Fruit fly (Drosophila melanogaster): ENCODE results near the gene Aven.

Aven gene

DNA sequence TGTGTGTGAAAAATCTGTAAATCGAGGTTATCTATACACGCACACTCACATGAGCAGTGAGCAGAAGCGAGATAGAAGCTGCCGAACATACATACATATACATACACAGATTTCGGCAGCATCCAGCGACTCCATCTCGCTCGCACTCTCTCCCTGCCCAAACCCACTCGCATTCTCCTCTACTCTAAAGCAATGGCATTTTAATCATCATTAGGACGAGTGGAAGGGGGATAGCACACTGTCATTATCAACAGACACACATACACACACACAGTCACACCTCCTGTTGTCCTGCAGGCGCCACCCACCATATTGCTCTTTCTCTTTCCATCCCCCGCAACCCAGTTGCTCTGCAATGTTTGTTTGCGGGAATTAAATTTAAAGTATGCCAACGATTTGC is 4.6 kb upstream of the Aven start:
- TF ChIP-seq ttk (GFP tag; IDR thresholded peaks at IDR 0.05): no peak
- no peak for TF ChIP-seq eyg (GFP tag; optimal IDR thresholded peaks at IDR 0.05)
- no peak for TF ChIP-seq NC2α (GFP tag; optimal IDR thresholded peaks at IDR 0.05)
- TF ChIP-seq nerfin-1 (tag; optimal IDR thresholded peaks at IDR 0.05): peak; percentile 79
- TF ChIP-seq CG7963 (GFP tag; IDR thresholded peaks at IDR 0.05; ENCODE audit: partially characterized antibody): no peak
- peak; percentile 61 for TF ChIP-seq CG31365 (tag; optimal IDR thresholded peaks at IDR 0.05)
- no peak for TF ChIP-seq Antp (GFP tag; optimal IDR thresholded peaks at IDR 0.05)
- TF ChIP-seq jing (GFP tag; optimal IDR thresholded peaks at IDR 0.05): no peak
- no peak for TF ChIP-seq gsb (GFP tag; IDR thresholded peaks at IDR 0.05)
- TF ChIP-seq kni (GFP tag; optimal IDR thresholded peaks at IDR 0.05): no peak
- TF ChIP-seq hkb (optimal IDR thresholded peaks at IDR 0.05): no peak
- no peak for TF ChIP-seq hkb (GFP tag; IDR thresholded peaks at IDR 0.05)
- no peak for TF ChIP-seq z (GFP tag; IDR thresholded peaks at IDR 0.05)
- TF ChIP-seq vnd (GFP tag; IDR thresholded peaks at IDR 0.05; ENCODE audit: partially characterized antibody): no peak
- TF ChIP-seq exex (tag; optimal IDR thresholded peaks at IDR 0.05): no peak
- TF ChIP-seq Tbp (GFP tag; optimal IDR thresholded peaks at IDR 0.05): no peak
- no peak for TF ChIP-seq nmo (GFP tag; optimal IDR thresholded peaks at IDR 0.05)
- TF ChIP-seq Med (GFP tag): peak; percentile 58
- TF ChIP-seq CG1832 (GFP tag; optimal IDR thresholded peaks at IDR 0.05): peak; percentile 44
- no peak for TF ChIP-seq vfl (GFP tag; optimal IDR thresholded peaks at IDR 0.05)
- no peak for TF ChIP-seq ap (GFP tag; IDR thresholded peaks at IDR 0.05)
- TF ChIP-seq zen (tag; optimal IDR thresholded peaks at IDR 0.05): peak; percentile 31
- no peak for TF ChIP-seq zen2 (GFP tag; IDR thresholded peaks at IDR 0.05; ENCODE audit: partially characterized antibody)
- TF ChIP-seq CG34224 (GFP tag; IDR thresholded peaks at IDR 0.05; ENCODE audit: partially characterized antibody): no peak
- no peak for TF ChIP-seq Sin3A (optimal IDR thresholded peaks at IDR 0.05)
- peak; percentile 40 for TF ChIP-seq cg (GFP tag; optimal IDR thresholded peaks at IDR 0.05)
- no peak for TF ChIP-seq CG9727 (GFP tag; optimal IDR thresholded peaks at IDR 0.05)
- TF ChIP-seq CG3281 (GFP tag; optimal IDR thresholded peaks at IDR 0.05): no peak
- no peak for TF ChIP-seq tll (GFP tag; optimal IDR thresholded peaks at IDR 0.05)
- TF ChIP-seq abd-A (tag; optimal IDR thresholded peaks at IDR 0.05): peak; percentile 81
- no peak for TF ChIP-seq CG12744 (GFP tag; optimal IDR thresholded peaks at IDR 0.05)

- peak; percentile 27 for TF ChIP-seq Elba2 (GFP tag; optimal IDR thresholded peaks at IDR 0.05)
- TF ChIP-seq ara (GFP tag; IDR thresholded peaks at IDR 0.05): no peak
- no peak for TF ChIP-seq CG9215 (GFP tag; IDR thresholded peaks at IDR 0.05)
- TF ChIP-seq vvl (GFP tag; IDR thresholded peaks at IDR 0.05): no peak
- TF ChIP-seq CG8765 (GFP tag; IDR thresholded peaks at IDR 0.05): no peak
- TF ChIP-seq gce (GFP tag; IDR thresholded peaks at IDR 0.05): no peak
- TF ChIP-seq dpn (GFP tag; optimal IDR thresholded peaks at IDR 0.05): no peak
- TF ChIP-seq insv (GFP tag; optimal IDR thresholded peaks at IDR 0.05): peak in 1 of 2 experiments; percentile 81
- TF ChIP-seq ERR (GFP tag; optimal IDR thresholded peaks at IDR 0.05): no peak
- TF ChIP-seq salm (tag; optimal IDR thresholded peaks at IDR 0.05): no peak
- no peak for TF ChIP-seq ab (GFP tag; optimal IDR thresholded peaks at IDR 0.05)
- TF ChIP-seq CG33213 (GFP tag; optimal IDR thresholded peaks at IDR 0.05): no peak
- no peak for TF ChIP-seq CG18619 (GFP tag; optimal IDR thresholded peaks at IDR 0.05)
- no peak for TF ChIP-seq CG9727 (GFP tag; optimal IDR thresholded peaks at IDR 0.05)
- TF ChIP-seq cg (GFP tag; optimal IDR thresholded peaks at IDR 0.05): peak; percentile 16
- no peak for TF ChIP-seq CG9797 (GFP tag; optimal IDR thresholded peaks at IDR 0.05)
- TF ChIP-seq nerfin-1 (tag; optimal IDR thresholded peaks at IDR 0.05): peak; percentile 21
- peak; percentile 1 for TF ChIP-seq CG6854 (GFP tag; optimal IDR thresholded peaks at IDR 0.05)
- TF ChIP-seq CG15479 (GFP tag; optimal IDR thresholded peaks at IDR 0.05): no peak
- TF ChIP-seq C15 (GFP tag; IDR thresholded peaks at IDR 0.05): no peak
- no peak for TF ChIP-seq Sox102F (GFP tag; optimal IDR thresholded peaks at IDR 0.05)
- TF ChIP-seq Bgb (GFP tag; IDR thresholded peaks at IDR 0.05; ENCODE audit: partially characterized antibody): no peak
- no peak for TF ChIP-seq Xrp1 (GFP tag; IDR thresholded peaks at IDR 0.05)
- no peak for TF ChIP-seq PHDP (tag; optimal IDR thresholded peaks at IDR 0.05)
- TF ChIP-seq crp (GFP tag; optimal IDR thresholded peaks at IDR 0.05): no peak
These were observed 3.8 kb upstream of the Aven start for dm6 chrX:12633204-12633603.
